Fruit fly (Drosophila melanogaster) whole organism, embryonic: ENCODE results near the gene Ndae1.

Experiments
- BtbVII ChIP-seq: fragments of 200-800 bp; sonication (Bioruptor generic); optimal IDR thresholded peaks from 3 replicates; lab custom pipeline; 2017; ENCODE audit warnings: missing biosample characterization, mild to moderate bottlenecking, missing genetic modification characterization
- CG10321 ChIP-seq: fragments of 200-800 bp; sonication (Bioruptor generic); IDR thresholded peaks from 2 replicates; pipeline ENCODE4 v1.3.6; 2022; ENCODE audit warnings: missing biosample characterization, missing genetic modification characterization
- CG10979 ChIP-seq: fragments of 200-800 bp; sonication (Bioruptor generic); optimal IDR thresholded peaks from 2 replicates; lab custom pipeline; 2018; ENCODE audit warnings: missing biosample characterization, mild to moderate bottlenecking, missing genetic modification characterization, moderate library complexity
- CG11398 ChIP-seq: fragments of 200-800 bp; sonication (Bioruptor generic); optimal IDR thresholded peaks from 2 replicates; lab custom pipeline; 2016; ENCODE audit warnings: missing biosample characterization, missing genetic modification characterization
- CG12155 ChIP-seq: fragments of 200-800 bp; sonication (Bioruptor generic); optimal IDR thresholded peaks from 3 replicates; lab custom pipeline; 2016; ENCODE audit warnings: missing biosample characterization, missing genetic modification characterization
- CG14710 ChIP-seq: fragments of 200-800 bp; sonication (Bioruptor generic); optimal IDR thresholded peaks from 3 replicates; lab custom pipeline; 2019; ENCODE audit warnings: missing biosample characterization, mild to moderate bottlenecking, missing genetic modification characterization, moderate library complexity
- CG15601 ChIP-seq: fragments of 200-800 bp; sonication (Bioruptor generic); optimal IDR thresholded peaks from 3 replicates; lab custom pipeline; 2019; ENCODE audit warnings: missing biosample characterization, mild to moderate bottlenecking, missing genetic modification characterization, moderate library complexity
- CG15696 ChIP-seq: fragments of 200-800 bp; sonication (Bioruptor generic); optimal IDR thresholded peaks from 2 replicates; lab custom pipeline; 2019; ENCODE audit warnings: missing biosample characterization, mild to moderate bottlenecking, missing genetic modification characterization, moderate library complexity
- CG17361 ChIP-seq: fragments of 200-800 bp; sonication (Bioruptor generic); IDR thresholded peaks from 3 replicates; pipeline ENCODE4 v1.3.6; 2022; ENCODE audit warnings: missing biosample characterization, missing genetic modification characterization
- CG17829 ChIP-seq: fragments of 200-800 bp; optimal IDR thresholded peaks from 2 replicates; lab custom pipeline; 2019; ENCODE audit warnings: missing biosample characterization, mild to moderate bottlenecking, missing genetic modification characterization, moderate library complexity
- CG18262 ChIP-seq: fragments of 200-800 bp; optimal IDR thresholded peaks from 3 replicates; lab custom pipeline; 2019; ENCODE audit warnings: missing biosample characterization, mild to moderate bottlenecking, missing genetic modification characterization, moderate library complexity
- CG18764 ChIP-seq: fragments of 200-800 bp; sonication (Bioruptor generic); optimal IDR thresholded peaks from 3 replicates; lab custom pipeline; 2016; ENCODE audit warnings: missing biosample characterization, missing genetic modification characterization
- CG31441 ChIP-seq: fragments of 200-800 bp; sonication (Bioruptor generic); IDR thresholded peaks from 2 replicates; pipeline ENCODE4 v1.3.6; 2022; ENCODE audit warnings: missing biosample characterization, missing genetic modification characterization
- CG32767 ChIP-seq: fragments of 200-800 bp; sonication (Bioruptor generic); IDR thresholded peaks from 2 replicates; pipeline ENCODE4 v1.3.6; 2022; ENCODE audit warnings: missing biosample characterization, missing genetic modification characterization
- CG33557 ChIP-seq: fragments of 200-800 bp; sonication (Bioruptor generic); optimal IDR thresholded peaks from 2 replicates; lab custom pipeline; 2019; ENCODE audit warnings: missing biosample characterization, mild to moderate bottlenecking, missing genetic modification characterization, moderate library complexity
- CG3847 ChIP-seq: fragments of 200-800 bp; sonication (Bioruptor generic); IDR thresholded peaks from 2 replicates; pipeline ENCODE4 v1.3.6; 2022; ENCODE audit warnings: missing biosample characterization, missing genetic modification characterization
- CG4424 ChIP-seq: fragments of 200-800 bp; sonication (Bioruptor generic); optimal IDR thresholded peaks from 3 replicates; lab custom pipeline; 2016; ENCODE audit warnings: missing biosample characterization, missing genetic modification characterization
- CG8089 ChIP-seq: fragments of 200-800 bp; sonication (Bioruptor generic); optimal IDR thresholded peaks from 3 replicates; lab custom pipeline; 2016; ENCODE audit warnings: missing biosample characterization, missing genetic modification characterization
- CG8478 ChIP-seq: fragments of >200 bp; optimal IDR thresholded peaks from 2 replicates; lab custom pipeline; 2018
- Chrac-16 ChIP-seq: fragments of 200-800 bp; sonication (Bioruptor generic); optimal IDR thresholded peaks from 3 replicates; lab custom pipeline; 2016; ENCODE audit warnings: missing biosample characterization, missing genetic modification characterization
- Doc2 ChIP-seq: fragments of 200-800 bp; sonication (Bioruptor generic); IDR thresholded peaks from 2 replicates; pipeline ENCODE4 v1.3.6; 2022; ENCODE audit warnings: missing biosample characterization, missing genetic modification characterization
- Med ChIP-seq: fragments of 200-800 bp; sonication (Bioruptor generic); peaks from one replicate; lab custom pipeline; 2016; ENCODE audit warnings: missing biosample characterization, missing genetic modification characterization, mild to moderate bottlenecking, inconsistent platforms, moderate library complexity
- NC2β ChIP-seq: fragments of 200-800 bp; sonication (Bioruptor generic); optimal IDR thresholded peaks from 2 replicates; lab custom pipeline; 2016; ENCODE audit warnings: missing biosample characterization, missing genetic modification characterization
- NFAT ChIP-seq: fragments of 200-800 bp; sonication (Bioruptor generic); IDR thresholded peaks from 2 replicates; pipeline ENCODE4 v1.3.6; 2022; ENCODE audit warnings: missing biosample characterization, missing genetic modification characterization
- NfI ChIP-seq: fragments of 200-800 bp; sonication (Bioruptor generic); optimal IDR thresholded peaks from 3 replicates; lab custom pipeline; 2018; ENCODE audit warnings: missing biosample characterization, mild to moderate bottlenecking, missing genetic modification characterization, moderate library complexity
- Ssrp ChIP-seq: fragments of 200-800 bp; sonication (Bioruptor generic); optimal IDR thresholded peaks from 2 replicates; lab custom pipeline; 2018; ENCODE audit warnings: missing biosample characterization, mild to moderate bottlenecking, missing genetic modification characterization, moderate library complexity
- Vsx1 ChIP-seq: fragments of 200-800 bp; sonication (Bioruptor generic); optimal IDR thresholded peaks from 2 replicates; lab custom pipeline; 2017; ENCODE audit warnings: missing biosample characterization, mild to moderate bottlenecking, missing genetic modification characterization, missing genetic modification reagents
- Xrp1 ChIP-seq: fragments of 200-800 bp; sonication (Bioruptor generic); IDR thresholded peaks from 2 replicates; pipeline ENCODE4 v1.3.6; 2022; ENCODE audit warnings: missing biosample characterization, missing genetic modification characterization
- ap ChIP-seq: fragments of 200-800 bp; sonication (Bioruptor generic); IDR thresholded peaks from 2 replicates; pipeline ENCODE4 v1.3.6; 2022; ENCODE audit warnings: missing biosample characterization, missing genetic modification characterization
- chif ChIP-seq, 2 experiments: fragments of 200-800 bp; sonication (Bioruptor generic); optimal IDR thresholded peaks; 3 replicates each; lab custom pipeline; 2016; ENCODE audit warnings: missing biosample characterization in 2 of 2, missing genetic modification characterization in 2 of 2
- dmrt11E ChIP-seq: fragments of 200-800 bp; sonication (Bioruptor generic); optimal IDR thresholded peaks from 3 replicates; lab custom pipeline; 2018; ENCODE audit warnings: missing biosample characterization, mild to moderate bottlenecking, missing genetic modification characterization, moderate library complexity
- eve ChIP-seq, 2 experiments: fragments of >200 bp; optimal IDR thresholded peaks; 2 replicates each; lab custom pipeline; 2017; ENCODE audit warnings: missing biosample characterization in 2 of 2, missing genetic modification characterization in 2 of 2
- fd102C ChIP-seq: fragments of 200-800 bp; sonication (Bioruptor generic); optimal IDR thresholded peaks from 2 replicates; lab custom pipeline; 2018; ENCODE audit warnings: missing biosample characterization, mild to moderate bottlenecking, missing genetic modification characterization, moderate library complexity
- kni ChIP-seq: fragments of 200-800 bp; sonication (Bioruptor generic); optimal IDR thresholded peaks from 3 replicates; lab custom pipeline; 2017; ENCODE audit warnings: mild to moderate bottlenecking, missing biosample characterization, missing genetic modification reagents, missing genetic modification characterization
- pb ChIP-seq: fragments of 200-800 bp; sonication (Bioruptor generic); optimal IDR thresholded peaks from 3 replicates; lab custom pipeline; 2016; ENCODE audit warnings: missing biosample characterization, missing genetic modification characterization
- peb ChIP-seq: fragments of 200-800 bp; sonication (Bioruptor generic); IDR thresholded peaks from 2 replicates; pipeline ENCODE4 v1.3.6; 2022; ENCODE audit warnings: missing biosample characterization, missing genetic modification characterization
- row ChIP-seq: fragments of 200-800 bp; sonication (Bioruptor generic); IDR thresholded peaks from 3 replicates; pipeline ENCODE4 v1.3.6; 2022; ENCODE audit warnings: missing biosample characterization, missing genetic modification characterization
- sens ChIP-seq: fragments of 200-800 bp; sonication (Bioruptor generic); peaks from one replicate; lab custom pipeline; 2016; ENCODE audit warnings: missing biosample characterization, missing genetic modification characterization
- sob ChIP-seq: fragments of 200-800 bp; sonication (Bioruptor generic); IDR thresholded peaks from 2 replicates; pipeline ENCODE4 v1.3.6; 2022; ENCODE audit warnings: missing biosample characterization, missing genetic modification characterization
- tio ChIP-seq: fragments of 200-800 bp; sonication (Bioruptor generic); optimal IDR thresholded peaks from 2 replicates; lab custom pipeline; 2017; ENCODE audit warnings: missing biosample characterization, missing genetic modification characterization, inconsistent platforms
- trem ChIP-seq: fragments of 200-800 bp; optimal IDR thresholded peaks from 3 replicates; lab custom pipeline; 2019; ENCODE audit warnings: missing biosample characterization, mild to moderate bottlenecking, missing genetic modification characterization, moderate library complexity
- vvl ChIP-seq: fragments of 200-800 bp; sonication (Bioruptor generic); IDR thresholded peaks from 2 replicates; pipeline ENCODE4 v1.3.6; 2022; ENCODE audit warnings: missing biosample characterization, missing genetic modification characterization
- zfh1 ChIP-seq: fragments of 200-800 bp; sonication (Bioruptor generic); IDR thresholded peaks from 3 replicates; pipeline ENCODE4 v1.3.6; 2022; ENCODE audit warnings: missing biosample characterization, missing genetic modification characterization

Ndae1 gene

dm6 chr2L:7277562-7278255 lies 28.6 kb upstream of the Ndae1 start (continued):
- TF ChIP-seq Xrp1 (GFP tag; lab: Robert Waterston, UW) = peak; percentile 23; the same call in 1 of the 2 replicates
- TF ChIP-seq Med (GFP tag; lab: Kevin White, UChicago) = peak; percentile 16
- TF ChIP-seq row (GFP tag; lab: Robert Waterston, UW) = 0 out of 3 replicates have a peak, but pooled peaks have one; percentile 21
- peak; percentile 41 for TF ChIP-seq CG18262
- no peak for TF ChIP-seq zfh1 (GFP tag; lab: Robert Waterston, UW)
- TF ChIP-seq BtbVII (GFP tag; lab: Kevin White, UChicago) = no peak
- no peak for TF ChIP-seq CG8478 (lab: Kevin White, UChicago)
- TF ChIP-seq CG12155 (GFP tag; lab: Kevin White, UChicago) = no peak
- TF ChIP-seq CG10979 = peak; percentile 46
- no peak for TF ChIP-seq Ssrp
- peak; percentile 54 for TF ChIP-seq CG15696 (tag; lab: Kevin White, UChicago)
- no peak for TF ChIP-seq CG4424
- TF ChIP-seq sens = peak; percentile 71
- TF ChIP-seq CG10321 = no peak
- no peak for TF ChIP-seq pb
- peak; percentile 53 for TF ChIP-seq CG15601 (tag; lab: Kevin White, UChicago)
- TF ChIP-seq CG3847 = no peak
- no peak for TF ChIP-seq NFAT (GFP tag; lab: Robert Waterston, UW)
- no peak for TF ChIP-seq NfI (GFP tag; lab: Kevin White, UChicago)
- peak; percentile 37 for TF ChIP-seq CG14710 (tag; lab: Kevin White, UChicago)
- TF ChIP-seq Doc2 (GFP tag; lab: Robert Waterston, UW) = no peak
- peak; percentile 5 for TF ChIP-seq Chrac-16 (GFP tag; lab: Kevin White, UChicago)
- TF ChIP-seq ap (GFP tag; lab: Robert Waterston, UW) = no peak
- TF ChIP-seq fd102C = peak; percentile 32
- no peak for TF ChIP-seq sob (GFP tag; lab: Robert Waterston, UW)
- TF ChIP-seq chif (GFP tag; optimal IDR thresholded peaks at IDR 0.05; lab: Kevin White, UChicago) = peak in 1 of 2 experiments; percentile 7
- TF ChIP-seq vvl = 0 out of 2 replicates have a peak, but pooled peaks have one; percentile 7
- peak; percentile 28 for TF ChIP-seq kni
- no peak for TF ChIP-seq Vsx1
- peak; percentile 13 for TF ChIP-seq CG8089 (GFP tag; lab: Kevin White, UChicago)
- TF ChIP-seq NC2β (GFP tag; lab: Kevin White, UChicago) = no peak
- peak; percentile 5 for TF ChIP-seq trem (tag; lab: Kevin White, UChicago)
- TF ChIP-seq CG18764 (GFP tag; lab: Kevin White, UChicago) = peak; percentile 14
- peak; percentile 3 for TF ChIP-seq CG33557 (GFP tag; lab: Kevin White, UChicago)
- TF ChIP-seq CG31441 = peak; percentile 22; the same call in 1 of the 2 replicates
- TF ChIP-seq CG17829 (tag; lab: Kevin White, UChicago) = peak; percentile 15
- no peak for TF ChIP-seq CG32767 (GFP tag; lab: Robert Waterston, UW)
- no peak for TF ChIP-seq CG11398 (GFP tag; lab: Kevin White, UChicago)
- TF ChIP-seq CG17361 (GFP tag; lab: Robert Waterston, UW) = 0 out of 3 replicates have a peak, but pooled peaks have one; percentile 30
- TF ChIP-seq tio = peak; percentile 5
- peak in 1 of 2 experiments; percentile 40 for TF ChIP-seq eve (GFP tag; optimal IDR thresholded peaks at IDR 0.05; lab: Kevin White, UChicago)
- no peak for TF ChIP-seq peb (GFP tag; lab: Robert Waterston, UW)
- TF ChIP-seq dmrt11E (tag; lab: Kevin White, UChicago) = peak; percentile 48
